Fruit fly (Drosophila melanogaster): ENCODE data around the gene Cyp28c1.

- TF ChIP-seq insv (optimal IDR thresholded peaks at IDR 0.05), result no peak
- TF ChIP-seq ttk (optimal IDR thresholded peaks at IDR 0.05), result no peak
- no peak for TF ChIP-seq Sin3A (optimal IDR thresholded peaks at IDR 0.05)
- TF ChIP-seq psq (optimal IDR thresholded peaks at IDR 0.05), result no peak
Measured at dm6 chrX:11815356-11816270, 23.8 kb upstream of the Cyp28c1 start.

Measured in Kc167 (cell line).